Fruit fly (Drosophila melanogaster): ENCODE data around the gene CG46466.

dm6 chr4:625898-626644 is 36.9 kb downstream of the CG46466 start, which contains the start of gene mav:
- TF ChIP-seq Fer1 (GFP tag; optimal IDR thresholded peaks at IDR 0.05): no peak
- TF ChIP-seq Hmx (GFP tag; optimal IDR thresholded peaks at IDR 0.05): no peak
- TF ChIP-seq Blimp-1 (GFP tag; optimal IDR thresholded peaks at IDR 0.05): no peak
- no peak for TF ChIP-seq HmgZ (tag; optimal IDR thresholded peaks at IDR 0.05)

Measured in whole organism, embryonic.